Fruit fly (Drosophila melanogaster): ENCODE results near the gene CG12541.
A peak's percentile ranks its signal among the peaks of the same experiment; 100 is the strongest.

DNA sequence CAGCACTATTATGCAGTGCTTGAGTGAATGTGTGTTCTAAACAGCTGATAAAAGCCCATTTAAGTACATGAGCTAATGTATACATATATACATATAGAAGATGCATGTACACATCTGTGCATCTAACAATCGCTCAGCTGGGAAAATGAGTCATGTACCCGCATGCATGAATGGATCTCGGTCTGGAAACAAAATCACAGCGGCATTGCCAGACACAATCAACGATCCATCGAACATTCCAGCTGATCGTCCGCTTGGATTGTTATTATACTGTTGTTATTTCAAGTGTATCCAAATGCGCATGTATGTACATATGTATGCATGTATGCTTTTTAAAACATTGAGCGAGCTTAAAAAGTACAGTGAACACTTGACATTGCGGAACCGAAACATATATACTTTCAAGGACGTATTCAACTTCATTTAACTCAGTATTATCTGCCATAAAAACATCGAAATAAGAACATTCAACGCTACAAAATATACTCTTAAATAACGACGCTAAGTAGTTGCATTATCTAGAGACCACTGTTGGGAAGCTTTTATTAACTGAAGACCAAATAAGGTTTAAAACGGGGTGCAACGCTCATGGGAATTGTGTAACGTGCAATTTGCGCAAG lies 29.6 kb upstream of the CG12541 start:
- TF ChIP-seq vri (GFP tag; optimal IDR thresholded peaks at IDR 0.05) (peak; percentile 74), fkh (GFP tag; optimal IDR thresholded peaks at IDR 0.05) (peak; percentile 52), CG6854 (GFP tag; optimal IDR thresholded peaks at IDR 0.05) (peak; percentile 75), Sox102F (GFP tag; optimal IDR thresholded peaks at IDR 0.05) (peak; percentile 89), CG32006 (GFP tag; optimal IDR thresholded peaks at IDR 0.05) (peak; percentile 85), fd85E (GFP tag; optimal IDR thresholded peaks at IDR 0.05) (peak; percentile 35), achi (GFP tag; optimal IDR thresholded peaks at IDR 0.05) (peak; percentile 78), acj6 (GFP tag; optimal IDR thresholded peaks at IDR 0.05) (peak; percentile 82), dsx (GFP tag; optimal IDR thresholded peaks at IDR 0.05; ENCODE audit: poor library complexity, severe bottlenecking) (peak; percentile 67)
